Worm (Caenorhabditis elegans) whole organism, L3 larva: Measurements from ENCODE around the gene Y26G10.1.
A peak's percentile ranks its signal among the peaks of the same experiment; 100 is the strongest.

ENCODE experiments used
- R02D3.7 ChIP-seq: fragments of 150-350 bp; optimal IDR thresholded peaks from 2 replicates; lab custom pipeline; 2014; ENCODE audit warnings: missing biosample characterization, missing genetic modification characterization
- ZK546.5 ChIP-seq: sonication (generic microtip); optimal IDR thresholded peaks from 2 replicates; lab custom pipeline; 2017; ENCODE audit warnings: missing biosample characterization, missing genetic modification characterization
- aly-2 ChIP-seq: fragments of 150-350 bp; optimal IDR thresholded peaks from 2 replicates; lab custom pipeline; 2014; ENCODE audit warnings: missing biosample characterization, missing genetic modification characterization
- ama-1 ChIP-seq: fragments of 150-350 bp; optimal IDR thresholded peaks from 2 replicates; lab custom pipeline; 2018
- ceh-82 ChIP-seq: fragments of 150-350 bp; optimal IDR thresholded peaks from 2 replicates; lab custom pipeline; 2014; ENCODE audit warnings: missing biosample characterization, missing genetic modification characterization
- egl-27 ChIP-seq: sonication (generic microtip); optimal IDR thresholded peaks from 4 replicates; lab custom pipeline; 2017; ENCODE audit warnings: missing biosample characterization, missing genetic modification reagents, missing genetic modification characterization
- egl-5 ChIP-seq: fragments of 150-350 bp; optimal IDR thresholded peaks from 2 replicates; lab custom pipeline; 2017; ENCODE audit warnings: missing biosample characterization, missing genetic modification reagents, missing genetic modification characterization, inconsistent platforms
- elt-1 ChIP-seq: fragments of 150-350 bp; optimal IDR thresholded peaks from 2 replicates; lab custom pipeline; 2014; ENCODE audit warnings: missing biosample characterization, missing genetic modification characterization
- elt-3 ChIP-seq, 3 experiments: fragments of 150-350 bp in 1 of 3; sonication (generic microtip) in 2 of 3; optimal IDR thresholded peaks; 2 replicates in 2 of 3; 4 replicates in 1 of 3; lab custom pipeline; 2014 to 2017; ENCODE audit warnings: missing biosample characterization in 3 of 3, missing genetic modification characterization in 3 of 3
- eor-1 ChIP-seq, 2 experiments: fragments of 150-350 bp; optimal IDR thresholded peaks; 2 replicates each; lab custom pipeline; 2014 to 2018; ENCODE audit warnings: missing biosample characterization in 2 of 2, missing genetic modification characterization in 2 of 2
- fkh-2 ChIP-seq: fragments of 150-350 bp; optimal IDR thresholded peaks from 2 replicates; lab custom pipeline; 2014; ENCODE audit warnings: missing biosample characterization, missing genetic modification reagents, missing genetic modification characterization
- fos-1 ChIP-seq: fragments of 150-350 bp; optimal IDR thresholded peaks from 2 replicates; lab custom pipeline; 2014; ENCODE audit warnings: missing biosample characterization, missing genetic modification characterization
- hmg-11 ChIP-seq: sonication (generic microtip); optimal IDR thresholded peaks from 2 replicates; lab custom pipeline; 2016; ENCODE audit warnings: missing genetic modification characterization, missing compliant biosample characterization
- lin-15B ChIP-seq: fragments of 150-350 bp; optimal IDR thresholded peaks from 2 replicates; lab custom pipeline; 2014; ENCODE audit warnings: missing biosample characterization, missing genetic modification characterization
- lin-39 ChIP-seq: fragments of 150-350 bp; optimal IDR thresholded peaks from 2 replicates; lab custom pipeline; 2018; ENCODE audit warnings: missing biosample characterization, missing genetic modification reagents, missing genetic modification characterization
- lsy-12 ChIP-seq: sonication (generic microtip); optimal IDR thresholded peaks from 2 replicates; lab custom pipeline; 2016; ENCODE audit warnings: mild to moderate bottlenecking, missing genetic modification characterization, missing compliant biosample characterization
- mml-1 ChIP-seq: fragments of 150-350 bp; sonication (generic microtip); optimal IDR thresholded peaks from 3 replicates; lab custom pipeline; 2014; ENCODE audit warnings: missing biosample characterization, missing genetic modification characterization
- nfya-1 ChIP-seq: sonication (generic microtip); optimal IDR thresholded peaks from 2 replicates; lab custom pipeline; 2017; ENCODE audit warnings: missing genetic modification characterization, mild to moderate bottlenecking, missing compliant biosample characterization, antibody characterized with exemption, moderate library complexity; ENCODE audit not compliant: insufficient read depth
- nhr-11 ChIP-seq: fragments of 150-350 bp; optimal IDR thresholded peaks from 2 replicates; lab custom pipeline; 2014; ENCODE audit warnings: missing biosample characterization, missing genetic modification characterization
- nhr-12 ChIP-seq: fragments of 150-350 bp; optimal IDR thresholded peaks from 2 replicates; lab custom pipeline; 2014; ENCODE audit warnings: missing biosample characterization, missing genetic modification characterization
- nhr-237 ChIP-seq: fragments of 150-350 bp; optimal IDR thresholded peaks from 2 replicates; lab custom pipeline; 2014; ENCODE audit warnings: missing biosample characterization, missing genetic modification characterization
- nhr-25 ChIP-seq: sonication (generic microtip); optimal IDR thresholded peaks from 2 replicates; lab custom pipeline; 2017; ENCODE audit warnings: missing biosample characterization, missing genetic modification characterization
- nhr-43 ChIP-seq: sonication (generic microtip); optimal IDR thresholded peaks from 2 replicates; lab custom pipeline; 2016; ENCODE audit warnings: mild to moderate bottlenecking, missing genetic modification characterization, missing compliant biosample characterization; ENCODE audit not compliant: poor library complexity, severe bottlenecking
- nhr-67 ChIP-seq: fragments of 150-350 bp; optimal IDR thresholded peaks from 2 replicates; lab custom pipeline; 2014; ENCODE audit warnings: missing biosample characterization, missing genetic modification characterization
- nhr-76 ChIP-seq: fragments of 150-350 bp; sonication (generic microtip); optimal IDR thresholded peaks from 5 replicates; lab custom pipeline; 2014; ENCODE audit warnings: missing biosample characterization, missing genetic modification characterization
- nhr-77 ChIP-seq: fragments of 150-350 bp; optimal IDR thresholded peaks from 2 replicates; lab custom pipeline; 2014; ENCODE audit warnings: missing biosample characterization, missing genetic modification characterization
- pha-4 ChIP-seq: fragments of 150-350 bp; optimal IDR thresholded peaks from 2 replicates; lab custom pipeline; 2014; ENCODE audit warnings: missing biosample characterization, missing genetic modification reagents, missing genetic modification characterization
- pqm-1 ChIP-seq: fragments of 150-350 bp; optimal IDR thresholded peaks from 2 replicates; lab custom pipeline; 2017; ENCODE audit warnings: missing biosample characterization, missing genetic modification characterization, inconsistent platforms
- tbx-2 ChIP-seq: sonication (generic microtip); optimal IDR thresholded peaks from 2 replicates; lab custom pipeline; 2016; ENCODE audit warnings: mild to moderate bottlenecking, missing genetic modification characterization, missing compliant biosample characterization
- unc-62 ChIP-seq: fragments of 150-350 bp; sonication (generic microtip); optimal IDR thresholded peaks from 4 replicates; lab custom pipeline; 2014; ENCODE audit warnings: missing biosample characterization, missing genetic modification reagents, missing genetic modification characterization
- zag-1 ChIP-seq: fragments of 150-350 bp; optimal IDR thresholded peaks from 2 replicates; lab custom pipeline; 2014; ENCODE audit warnings: missing biosample characterization, missing genetic modification characterization
- ztf-4 ChIP-seq: fragments of 150-350 bp; optimal IDR thresholded peaks from 2 replicates; lab custom pipeline; 2014; ENCODE audit warnings: missing biosample characterization, missing genetic modification characterization

Gene Y26G10.1

DNA sequence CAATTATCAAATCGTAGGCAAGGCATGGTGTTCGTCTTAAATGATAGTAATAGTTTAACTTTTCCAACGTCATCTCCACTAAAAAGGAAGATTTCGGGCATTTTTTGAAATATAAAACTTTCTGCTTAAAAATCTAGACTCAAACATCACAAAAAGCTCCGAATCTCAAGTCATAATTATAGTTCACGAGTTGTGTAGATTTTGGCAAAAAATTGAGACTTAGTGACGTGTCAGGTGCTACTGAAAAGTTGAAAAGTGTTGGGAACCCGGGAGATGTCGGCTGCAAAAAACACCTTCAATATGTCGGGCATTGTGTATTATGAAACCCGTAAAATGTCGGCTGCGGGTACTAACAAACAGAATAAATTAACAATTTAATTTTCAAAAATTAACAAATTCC is at the start of gene Y26G10.1:
Gene Y26G10.1 (minus strand): TSS at position 101 of the 400 bp plus-strand sequence.
- TF ChIP-seq pqm-1 (no peak), lin-39 (no peak), R02D3.7 (tag; lab: Kevin White, UChicago) (no peak), lsy-12 (tag; lab: Kevin White, UChicago) (no peak), nhr-11 (no peak), nhr-25 (tag; lab: Kevin White, UChicago) (no peak), nhr-77 (tag; lab: Kevin White, UChicago) (no peak), nhr-43 (tag; lab: Kevin White, UChicago) (no peak), ceh-82 (tag; lab: Kevin White, UChicago) (no peak)

ce11 chrV:17743802-17744201 is 48.1 kb upstream of the Y26G10.1 start:
- no peak for TF ChIP-seq fos-1 (tag; lab: Kevin White, UChicago)

- TF ChIP-seq elt-1 (tag; lab: Kevin White, UChicago) (no peak), fkh-2 (no peak), lin-15B (no peak), mml-1 (no peak), nhr-12 (tag; lab: Kevin White, UChicago) (no peak), tbx-2 (tag; lab: Kevin White, UChicago) (no peak), nfya-1 (no peak), ztf-4 (tag; lab: Kevin White, UChicago) (no peak), pha-4 (tag; lab: Kevin White, UChicago) (no peak), nhr-76 (tag; lab: Kevin White, UChicago) (no peak), lsy-12 (tag; lab: Kevin White, UChicago) (no peak), pqm-1 (no peak), elt-3 (tag; optimal IDR thresholded peaks at IDR 0.05; lab: Kevin White, UChicago) (no peak), ZK546.5 (no peak), nhr-67 (tag; lab: Kevin White, UChicago) (no peak)
- TF ChIP-seq, all 47 proteins: peak for 0
Measured at ce11 chrV:17739801-17740200, 44.1 kb upstream of the Y26G10.1 start, which contains the start of gene cutl-4. TSS of gene cutl-4 (minus strand) at chrV:17739901.

ce11 chrV:17732516-17732915 is 36.8 kb upstream of the Y26G10.1 start, which contains the start of gene twk-42:
TSS of gene twk-42 (minus strand) at chrV:17732616.
- no peak for TF ChIP-seq ama-1 (lab: Kevin White, UChicago)
- TF ChIP-seq nhr-25 (tag; lab: Kevin White, UChicago): no peak
- no peak for TF ChIP-seq hmg-11
- TF ChIP-seq fkh-2: no peak
- no peak for TF ChIP-seq R02D3.7 (tag; lab: Kevin White, UChicago)
- no peak for TF ChIP-seq fos-1 (tag; lab: Kevin White, UChicago)
- no peak for TF ChIP-seq aly-2
- no peak for TF ChIP-seq nfya-1
- TF ChIP-seq, all 47 proteins: peak for 0

DNA sequence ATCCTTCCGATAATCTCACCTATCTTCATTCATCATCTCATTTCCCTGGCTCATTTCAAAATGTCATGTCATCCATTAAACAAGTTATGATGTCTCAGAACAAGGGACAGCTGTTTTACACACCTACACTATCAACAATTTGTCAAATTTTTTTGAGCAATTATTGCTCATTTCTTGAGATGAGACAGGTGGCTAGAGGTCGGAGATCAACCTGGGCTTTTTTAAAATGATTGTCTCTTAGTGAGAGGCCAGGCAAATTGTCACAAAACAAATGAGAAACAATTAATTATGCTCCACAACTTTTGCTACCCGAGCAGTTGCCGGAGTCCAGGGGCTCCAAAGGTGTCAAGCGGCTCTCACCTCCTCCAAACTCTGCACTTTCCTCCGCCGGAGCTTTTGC is 33.1 kb upstream of the Y26G10.1 start:
- TF ChIP-seq nhr-67 (tag; lab: Kevin White, UChicago): no peak
- TF ChIP-seq egl-27: no peak
- peak; percentile 57 for TF ChIP-seq egl-5 (tag; lab: Kevin White, UChicago)
- no peak for TF ChIP-seq fkh-2
- peak; percentile 58 for TF ChIP-seq nhr-11
- no peak for TF ChIP-seq elt-3 (tag; optimal IDR thresholded peaks at IDR 0.05; lab: Kevin White, UChicago)
- TF ChIP-seq lin-39: peak; percentile 51

DNA sequence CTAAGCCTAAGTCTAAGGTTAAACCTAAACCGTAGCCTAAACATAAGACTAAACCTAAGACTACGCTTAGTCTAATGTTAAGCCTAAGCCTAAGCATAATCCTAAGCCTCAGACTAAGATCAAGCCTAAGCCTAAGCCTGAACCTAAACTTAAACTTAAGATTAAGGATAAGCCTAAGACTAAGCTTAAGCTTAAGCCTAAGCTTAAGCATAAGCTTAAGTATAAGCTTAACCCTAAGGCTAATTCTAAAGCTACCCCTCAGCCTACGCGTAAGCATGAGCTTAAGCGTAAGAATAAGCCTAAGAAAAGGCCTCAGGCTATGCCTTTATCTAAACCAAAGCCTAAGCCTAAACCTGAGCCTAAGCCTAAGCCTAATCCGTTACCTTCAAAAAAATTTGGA is 32.6 kb upstream of the Y26G10.1 start:
- TF ChIP-seq mml-1 (no peak), unc-62 (GFP tag; lab: Kevin White, UChicago) (no peak), eor-1 (tag; optimal IDR thresholded peaks at IDR 0.05; lab: Kevin White, UChicago) (no peak), lsy-12 (tag; lab: Kevin White, UChicago) (no peak), nhr-11 (no peak), elt-3 (tag; optimal IDR thresholded peaks at IDR 0.05; lab: Kevin White, UChicago) (no peak), nhr-237 (tag; lab: Kevin White, UChicago) (no peak), hmg-11 (no peak), zag-1 (tag; lab: Kevin White, UChicago) (no peak), nhr-67 (tag; lab: Kevin White, UChicago) (no peak)
